Fruit fly (Drosophila melanogaster) whole organism, embryonic: ENCODE results near the gene shf.

ENCODE experiments used
- Awh ChIP-seq: fragments of 200-800 bp; sonication (Bioruptor generic); IDR thresholded peaks from 2 replicates; pipeline ENCODE4, ENCODE4 v1.3.6; 2022; ENCODE audit warnings: missing biosample characterization, missing genetic modification characterization
- CG10147 ChIP-seq: fragments of 200-800 bp; sonication (Bioruptor generic); optimal IDR thresholded peaks from 2 replicates; lab custom pipeline; 2019; ENCODE audit warnings: missing biosample characterization, mild to moderate bottlenecking, missing genetic modification characterization, moderate library complexity
- CG10979 ChIP-seq: fragments of 200-800 bp; sonication (Bioruptor generic); optimal IDR thresholded peaks from 2 replicates; lab custom pipeline; 2018; ENCODE audit warnings: missing biosample characterization, mild to moderate bottlenecking, missing genetic modification characterization, moderate library complexity
- CG11504 ChIP-seq: fragments of 200-800 bp; sonication (Bioruptor generic); optimal IDR thresholded peaks from 3 replicates; lab custom pipeline; 2019; ENCODE audit warnings: missing biosample characterization, mild to moderate bottlenecking, missing genetic modification characterization, moderate library complexity
- CG11723 ChIP-seq: fragments of 200-800 bp; sonication (Bioruptor generic); optimal IDR thresholded peaks from 2 replicates; lab custom pipeline; 2017; ENCODE audit warnings: missing biosample characterization, mild to moderate bottlenecking, missing genetic modification characterization
- CG12942 ChIP-seq: fragments of 200-800 bp; sonication (Bioruptor generic); optimal IDR thresholded peaks from 3 replicates; lab custom pipeline; 2016; ENCODE audit warnings: missing biosample characterization, missing genetic modification characterization
- CG17361 ChIP-seq: fragments of 200-800 bp; sonication (Bioruptor generic); IDR thresholded peaks from 3 replicates; pipeline ENCODE4 v1.3.6; 2022; ENCODE audit warnings: missing biosample characterization, missing genetic modification characterization
- CG31224 ChIP-seq: fragments of 200-800 bp; sonication (Bioruptor generic); IDR thresholded peaks from 2 replicates; pipeline ENCODE4 v1.3.6; 2022; ENCODE audit warnings: missing biosample characterization, missing genetic modification characterization
- CG4360 ChIP-seq: fragments of 200-800 bp; sonication (Bioruptor generic); IDR thresholded peaks from 2 replicates; pipeline ENCODE4 v1.3.6; 2022; ENCODE audit warnings: missing biosample characterization, missing genetic modification characterization
- CG5953 ChIP-seq: fragments of 200-800 bp; sonication (Bioruptor generic); IDR thresholded peaks from 2 replicates; pipeline ENCODE4 v1.3.6; 2022; ENCODE audit warnings: missing biosample characterization, missing genetic modification characterization
- CG6654 ChIP-seq: fragments of 200-800 bp; sonication (Bioruptor generic); optimal IDR thresholded peaks from 2 replicates; lab custom pipeline; 2017; ENCODE audit warnings: missing biosample characterization, mild to moderate bottlenecking, missing genetic modification characterization
- CG6791 ChIP-seq: fragments of 200-800 bp; sonication (Bioruptor generic); IDR thresholded peaks from 3 replicates; pipeline ENCODE4 v1.3.6; 2022; ENCODE audit warnings: missing biosample characterization, missing genetic modification characterization; ENCODE audit not compliant: partially characterized antibody
- CG7372 ChIP-seq: fragments of 200-800 bp; sonication (Bioruptor generic); IDR thresholded peaks from 2 replicates; pipeline ENCODE4 v1.3.6; 2022; ENCODE audit warnings: missing biosample characterization, missing genetic modification characterization
- CG9215 ChIP-seq: fragments of 200-800 bp; sonication (Bioruptor generic); IDR thresholded peaks from 2 replicates; pipeline ENCODE4 v1.3.6; 2022; ENCODE audit warnings: missing biosample characterization, missing genetic modification characterization
- CkIIα-i1 ChIP-seq: fragments of 200-800 bp; sonication (Bioruptor generic); IDR thresholded peaks from 2 replicates; pipeline ENCODE4 v1.3.6; 2022; ENCODE audit warnings: missing biosample characterization, missing genetic modification characterization
- Dad ChIP-seq: fragments of 200-800 bp; sonication (Bioruptor generic); optimal IDR thresholded peaks from 3 replicates; lab custom pipeline; 2016; ENCODE audit warnings: missing biosample characterization, missing genetic modification characterization
- Drgx ChIP-seq: fragments of 200-800 bp; sonication (Bioruptor generic); IDR thresholded peaks from 2 replicates; pipeline ENCODE4 v1.3.6; 2022; ENCODE audit warnings: missing biosample characterization, missing genetic modification characterization
- HLH3B ChIP-seq: fragments of 200-800 bp; sonication (Bioruptor generic); IDR thresholded peaks from 2 replicates; pipeline ENCODE4 v1.3.6; 2022; ENCODE audit warnings: missing biosample characterization, missing genetic modification characterization
- Lpt ChIP-seq: fragments of >200 bp; optimal IDR thresholded peaks from 2 replicates; lab custom pipeline; 2018; ENCODE audit warnings: missing biosample characterization, missing genetic modification characterization
- Oaz ChIP-seq: fragments of 200-800 bp; sonication (Bioruptor generic); IDR thresholded peaks from 2 replicates; pipeline ENCODE4 v1.3.6; 2022; ENCODE audit warnings: missing biosample characterization, missing genetic modification characterization
- PHDP ChIP-seq: fragments of 200-800 bp; sonication (Bioruptor generic); optimal IDR thresholded peaks from 3 replicates; lab custom pipeline; 2018; ENCODE audit warnings: missing biosample characterization, mild to moderate bottlenecking, missing genetic modification characterization, moderate library complexity
- Sin3A ChIP-seq: fragments of >200 bp; optimal IDR thresholded peaks from 2 replicates; lab custom pipeline; 2018
- Sry-δ ChIP-seq: fragments of 200-800 bp; sonication (Bioruptor generic); optimal IDR thresholded peaks from 2 replicates; lab custom pipeline; 2016; ENCODE audit warnings: missing biosample characterization, missing genetic modification characterization
- Tbp ChIP-seq: fragments of >200 bp; optimal IDR thresholded peaks from 2 replicates; lab custom pipeline; 2018; ENCODE audit warnings: missing biosample characterization, missing genetic modification characterization
- aop ChIP-seq: fragments of 200-800 bp; sonication (Bioruptor generic); IDR thresholded peaks from 2 replicates; pipeline ENCODE4 v1.3.6; 2022; ENCODE audit warnings: missing biosample characterization, missing genetic modification characterization
- cato ChIP-seq: fragments of 200-800 bp; sonication (Bioruptor generic); optimal IDR thresholded peaks from 2 replicates; lab custom pipeline; 2016; ENCODE audit warnings: missing biosample characterization, missing genetic modification characterization, borderline replicate concordance
- chn ChIP-seq: fragments of 200-800 bp; sonication (Bioruptor generic); optimal IDR thresholded peaks from 2 replicates; lab custom pipeline; 2016; ENCODE audit warnings: missing biosample characterization, missing genetic modification characterization
- crol ChIP-seq: fragments of 200-800 bp; sonication (Bioruptor generic); IDR thresholded peaks from 2 replicates; pipeline ENCODE4 v1.3.6; 2022; ENCODE audit warnings: missing biosample characterization, missing genetic modification characterization
- crp ChIP-seq, 2 experiments: fragments of 200-800 bp; sonication (Bioruptor generic); optimal IDR thresholded peaks; 2 replicates in 1 of 2; 3 replicates in 1 of 2; lab custom pipeline; 2017; ENCODE audit warnings: missing biosample characterization in 2 of 2, missing genetic modification characterization in 2 of 2, mild to moderate bottlenecking in 1 of 2, moderate library complexity in 1 of 2
- dmrt99B ChIP-seq: fragments of 200-800 bp; sonication (Bioruptor generic); optimal IDR thresholded peaks from 2 replicates; lab custom pipeline; 2018; ENCODE audit warnings: missing biosample characterization, mild to moderate bottlenecking, missing genetic modification characterization, moderate library complexity
- esg ChIP-seq: fragments of 200-800 bp; sonication (Bioruptor generic); conservative IDR thresholded peaks from 2 replicates; pipeline ENCODE4 v1.3.6; 2022; ENCODE audit warnings: missing biosample characterization, missing genetic modification characterization
- fd96Cb ChIP-seq: fragments of 200-800 bp; sonication (Bioruptor generic); optimal IDR thresholded peaks from 2 replicates; lab custom pipeline; 2018; ENCODE audit warnings: missing biosample characterization, mild to moderate bottlenecking, missing genetic modification characterization, moderate library complexity
- gem ChIP-seq: fragments of 200-800 bp; sonication (Bioruptor generic); optimal IDR thresholded peaks from 2 replicates; lab custom pipeline; 2019; ENCODE audit warnings: missing biosample characterization, mild to moderate bottlenecking, missing genetic modification characterization, moderate library complexity
- hbn ChIP-seq: fragments of 200-800 bp; sonication (Bioruptor generic); IDR thresholded peaks from 2 replicates; pipeline ENCODE4 v1.3.6; 2022; ENCODE audit warnings: missing biosample characterization, missing genetic modification characterization; ENCODE audit not compliant: partially characterized antibody
- her ChIP-seq: fragments of 200-800 bp; sonication (Bioruptor generic); optimal IDR thresholded peaks from 2 replicates; lab custom pipeline; 2016; ENCODE audit warnings: missing biosample characterization, missing genetic modification characterization
- insv ChIP-seq, 2 experiments: fragments of 200-800 bp; sonication (Bioruptor generic); optimal IDR thresholded peaks; 3 replicates each; lab custom pipeline; 2016 to 2018; ENCODE audit warnings: missing biosample characterization in 2 of 2, missing genetic modification characterization in 2 of 2
- jigr1 ChIP-seq: fragments of 200-800 bp; sonication (Bioruptor generic); IDR thresholded peaks from 3 replicates; pipeline ENCODE4 v1.3.6; 2022; ENCODE audit warnings: missing biosample characterization, missing genetic modification characterization
- jumu ChIP-seq: fragments of 200-800 bp; sonication (Bioruptor generic); optimal IDR thresholded peaks from 3 replicates; lab custom pipeline; 2016; ENCODE audit warnings: missing biosample characterization, missing genetic modification characterization
- maf-S ChIP-seq: fragments of 200-800 bp; sonication (Bioruptor generic); optimal IDR thresholded peaks from 2 replicates; lab custom pipeline; 2016; ENCODE audit warnings: missing biosample characterization, missing genetic modification characterization
- mld ChIP-seq: fragments of 200-800 bp; sonication (Bioruptor generic); IDR thresholded peaks from 3 replicates; pipeline ENCODE4 v1.3.6; 2022; ENCODE audit warnings: missing biosample characterization, missing genetic modification characterization; ENCODE audit not compliant: partially characterized antibody
- pan ChIP-seq, 4 experiments: fragments of >200 bp in 3 of 4; fragments of 200-800 bp in 1 of 4; sonication (Bioruptor generic) in 1 of 4; optimal IDR thresholded peaks in 3 of 4; IDR thresholded peaks in 1 of 4; 2 replicates each; pipeline versions ENCODE4 v1.3.6 to Lab custom; 2017 to 2022; ENCODE audit warnings: missing biosample characterization in 2 of 4, missing genetic modification characterization in 2 of 4, mixed read lengths in 1 of 4
- pita ChIP-seq: fragments of 200-800 bp; sonication (Bioruptor generic); optimal IDR thresholded peaks from 2 replicates; lab custom pipeline; 2017; ENCODE audit warnings: missing biosample characterization, mild to moderate bottlenecking, missing genetic modification characterization
- run ChIP-seq: fragments of 200-800 bp; sonication (Bioruptor generic); optimal IDR thresholded peaks from 3 replicates; lab custom pipeline; 2018; ENCODE audit warnings: missing biosample characterization, mild to moderate bottlenecking, missing genetic modification characterization
- sqz ChIP-seq: fragments of 200-800 bp; sonication (Bioruptor generic); optimal IDR thresholded peaks from 3 replicates; lab custom pipeline; 2018; ENCODE audit warnings: missing biosample characterization, mild to moderate bottlenecking, missing genetic modification characterization
- stwl ChIP-seq: fragments of 200-800 bp; sonication (Bioruptor generic); optimal IDR thresholded peaks from 3 replicates; lab custom pipeline; 2018; ENCODE audit warnings: missing biosample characterization, mild to moderate bottlenecking, missing genetic modification characterization, moderate library complexity
- tll ChIP-seq, 2 experiments: fragments of 200-800 bp in 1 of 2; fragments of >200 bp in 1 of 2; sonication (Bioruptor generic) in 1 of 2; optimal IDR thresholded peaks; 2 replicates each; lab custom pipeline; 2017 to 2019; ENCODE audit warnings: missing biosample characterization in 2 of 2, missing genetic modification characterization in 2 of 2, mild to moderate bottlenecking in 1 of 2, moderate library complexity in 1 of 2
- ttk ChIP-seq: fragments of 200-800 bp; sonication (Bioruptor generic); IDR thresholded peaks from 2 replicates; pipeline ENCODE4 v2.1.2; 2022; ENCODE audit warnings: missing biosample characterization, missing genetic modification characterization
- usp ChIP-seq: fragments of >200 bp; optimal IDR thresholded peaks from 2 replicates; lab custom pipeline; 2017; ENCODE audit warnings: missing biosample characterization, missing genetic modification characterization
- yki ChIP-seq: fragments of >200 bp; optimal IDR thresholded peaks from 3 replicates; lab custom pipeline; 2018

shf gene

DNA sequence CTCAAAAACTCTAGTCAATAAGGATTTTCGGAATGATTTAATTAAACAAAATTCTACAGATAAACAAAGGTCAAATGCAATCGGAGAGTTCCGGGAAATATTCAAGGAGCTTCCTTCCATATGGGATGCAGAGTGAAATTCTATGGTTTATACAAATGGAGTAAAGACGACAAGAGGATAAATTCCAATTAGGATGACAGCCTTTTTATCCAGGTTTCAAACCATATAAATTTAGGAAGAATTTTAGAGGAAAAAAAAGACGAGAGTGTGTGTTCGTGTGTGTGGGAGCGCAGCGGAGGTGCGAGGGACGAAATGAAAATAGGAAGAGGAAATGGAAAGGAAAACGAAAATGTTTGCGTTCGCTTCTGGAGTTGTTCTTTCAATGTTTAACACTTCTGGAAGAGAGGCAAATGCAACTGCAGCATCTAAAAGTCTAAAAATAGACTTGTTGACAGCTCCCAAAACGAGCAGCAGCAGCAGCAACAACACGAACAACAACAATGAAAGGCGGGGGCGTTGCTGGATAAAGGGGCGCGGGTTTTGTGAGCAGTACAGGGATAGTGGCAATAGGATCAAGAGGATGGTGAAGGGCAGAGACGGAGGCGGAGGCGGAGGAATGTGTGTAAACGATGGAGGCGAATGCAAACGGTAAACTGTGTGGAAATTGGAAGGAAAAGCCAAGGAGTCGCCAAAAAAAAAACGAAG lies 23.1 kb upstream of the shf start (continued):
- TF ChIP-seq chn (GFP tag; lab: Kevin White, UChicago), result no peak
- TF ChIP-seq Awh (GFP tag; lab: Robert Waterston, UW), result no peak
- TF ChIP-seq CG11504 (tag; lab: Kevin White, UChicago), result no peak
- TF ChIP-seq CG6654 (GFP tag; lab: Kevin White, UChicago), result no peak
- no peak for TF ChIP-seq jigr1
- peak; percentile 86 for TF ChIP-seq CG4360 (GFP tag; lab: Robert Waterston, UW)
- TF ChIP-seq maf-S (GFP tag; lab: Kevin White, UChicago), result no peak
- TF ChIP-seq tll (GFP tag; optimal IDR thresholded peaks at IDR 0.05; lab: Kevin White, UChicago), result no peak
- no peak for TF ChIP-seq ttk (GFP tag; lab: Robert Waterston, UW)
- no peak for TF ChIP-seq HLH3B (GFP tag; lab: Robert Waterston, UW)
- TF ChIP-seq run (tag; lab: Kevin White, UChicago), result no peak
- TF ChIP-seq usp (GFP tag; lab: Kevin White, UChicago), result no peak
- no peak for TF ChIP-seq Sry-δ (GFP tag; lab: Kevin White, UChicago)
- TF ChIP-seq pan (optimal IDR thresholded peaks at IDR 0.05; lab: Kevin White, UChicago), result no peak
- no peak for TF ChIP-seq pan (GFP tag; optimal IDR thresholded peaks at IDR 0.05 in 1 of 2, IDR thresholded peaks at IDR 0.05 in 1 of 2)
- no peak for TF ChIP-seq CG31224 (GFP tag; lab: Robert Waterston, UW)
- TF ChIP-seq fd96Cb (tag; lab: Kevin White, UChicago), result no peak
- peak; percentile 7 for TF ChIP-seq stwl (tag; lab: Kevin White, UChicago)
- no peak for TF ChIP-seq CkIIα-i1 (GFP tag; lab: Robert Waterston, UW)
- TF ChIP-seq Sin3A (lab: Kevin White, UChicago), result no peak
- no peak for TF ChIP-seq crp (GFP tag; optimal IDR thresholded peaks at IDR 0.05; lab: Kevin White, UChicago)
- TF ChIP-seq CG17361 (GFP tag; lab: Robert Waterston, UW), result no peak
- TF ChIP-seq CG9215 (GFP tag; lab: Robert Waterston, UW), result no peak
- TF ChIP-seq Tbp (GFP tag; lab: Kevin White, UChicago), result no peak
- TF ChIP-seq crol (GFP tag; lab: Robert Waterston, UW), result peak; percentile 95
- TF ChIP-seq insv (GFP tag; optimal IDR thresholded peaks at IDR 0.05; lab: Kevin White, UChicago), result peak; percentile 86 to 97
- peak; percentile 36 for TF ChIP-seq pita (GFP tag; lab: Kevin White, UChicago)
- TF ChIP-seq hbn (GFP tag; lab: Robert Waterston, UW), result no peak
- TF ChIP-seq her (GFP tag; lab: Kevin White, UChicago), result no peak
- no peak for TF ChIP-seq yki (lab: Kevin White, UChicago)

DNA sequence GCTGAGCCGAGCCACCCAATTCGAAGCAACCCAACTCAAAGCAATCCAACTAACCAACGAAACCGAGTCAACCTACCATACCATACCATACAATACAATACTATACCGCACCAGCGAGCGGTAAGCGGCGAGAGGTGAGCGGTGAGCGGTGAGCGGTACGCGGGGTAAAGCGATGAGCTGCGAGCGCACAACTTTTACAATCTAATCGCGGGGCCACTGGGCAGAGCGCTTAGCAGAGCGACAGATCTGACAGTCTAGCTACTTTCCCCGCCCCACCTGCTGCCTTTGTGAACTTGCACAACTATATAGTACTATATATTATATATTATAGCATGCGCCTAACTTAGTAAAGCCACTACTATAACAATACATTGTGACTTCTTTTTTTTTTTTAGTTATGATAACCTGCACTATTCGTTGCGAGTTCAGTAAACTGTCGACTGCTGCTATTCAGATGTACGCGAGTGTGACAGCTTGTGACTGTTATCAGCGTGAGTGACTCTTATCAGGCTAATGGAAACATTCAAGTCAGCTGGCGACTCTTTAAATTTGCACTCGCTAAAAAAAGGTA lies 21.4 kb upstream of the shf start:
- TF ChIP-seq CG5953 (GFP tag; lab: Robert Waterston, UW) (0 out of 2 replicates have a peak, but pooled peaks have one; percentile 25), CG12942 (GFP tag; lab: Kevin White, UChicago) (no peak), CG6791 (no peak), Dad (GFP tag; lab: Kevin White, UChicago) (no peak), CG10147 (GFP tag; lab: Kevin White, UChicago) (no peak), aop (GFP tag; lab: Robert Waterston, UW) (no peak), Lpt (GFP tag; lab: Kevin White, UChicago) (no peak), Drgx (GFP tag; lab: Robert Waterston, UW) (peak; percentile 47; the same call in 1 of the 2 replicates), Oaz (GFP tag; lab: Robert Waterston, UW) (no peak), mld (GFP tag; lab: Robert Waterston, UW) (no peak), PHDP (peak; percentile 53), CG7372 (GFP tag; lab: Robert Waterston, UW) (no peak), esg (GFP tag; lab: Robert Waterston, UW) (0 out of 2 replicates have a peak, but pooled peaks have one; percentile 16), sqz (GFP tag; lab: Kevin White, UChicago) (no peak), CG10979 (tag; lab: Kevin White, UChicago) (peak; percentile 31), CG11723 (GFP tag; lab: Kevin White, UChicago) (no peak), dmrt99B (tag; lab: Kevin White, UChicago) (peak; percentile 50), gem (tag; lab: Kevin White, UChicago) (peak; percentile 68), cato (GFP tag; lab: Kevin White, UChicago) (no peak), jumu (no peak)
